Worm (Caenorhabditis elegans): ENCODE data around the gene Y46G5A.22.

Y46G5A.22 gene

ce11 chrII:12806602-12807182 lies 11.7 kb downstream of the Y46G5A.22 start, which contains the start of gene spds-1:
Gene spds-1 (plus strand): TSS chrII:12806899.
- TF ChIP-seq F23B12.7 (tag; optimal IDR thresholded peaks at IDR 0.05; ENCODE audit: insufficient read depth), result no peak
- no peak for TF ChIP-seq him-1 (tag; optimal IDR thresholded peaks at IDR 0.05)
- TF ChIP-seq ets-4 (GFP tag; optimal IDR thresholded peaks at IDR 0.05), result no peak
- TF ChIP-seq efl-1 (GFP tag; optimal IDR thresholded peaks at IDR 0.05), result no peak
- TF ChIP-seq ztf-3 (GFP tag; optimal IDR thresholded peaks at IDR 0.05), result no peak
- TF ChIP-seq F49E8.2 (tag; optimal IDR thresholded peaks at IDR 0.05; ENCODE audit: insufficient read depth), result no peak
- peak; percentile 68 for TF ChIP-seq zfh-2 (GFP tag; conservative IDR thresholded peaks at IDR 0.05)
- no peak for TF ChIP-seq F37B4.10 (GFP tag; IDR thresholded peaks at IDR 0.05)
- no peak for TF ChIP-seq aptf-2 (GFP tag; conservative IDR thresholded peaks at IDR 0.05)
- TF ChIP-seq gei-17 (GFP tag; optimal IDR thresholded peaks at IDR 0.05), result no peak
- peak; percentile 28 for TF ChIP-seq nhr-80 (tag; optimal IDR thresholded peaks at IDR 0.05)
- no peak for TF ChIP-seq ceh-79 (tag; optimal IDR thresholded peaks at IDR 0.05)

- TF ChIP-seq atf-7 (tag; optimal IDR thresholded peaks at IDR 0.05) (peak; percentile 17), zfh-2 (GFP tag; conservative IDR thresholded peaks at IDR 0.05) (peak; percentile 92), nfyb-1 (GFP tag; IDR thresholded peaks at IDR 0.05) (0 out of 2 replicates have a peak, but pooled peaks have one; percentile 28), madf-6 (GFP tag; IDR thresholded peaks at IDR 0.05) (no peak), nfya-1 (tag; optimal IDR thresholded peaks at IDR 0.05; ENCODE audit: borderline replicate concordance, insufficient read depth) (no peak), lin-26 (GFP tag; IDR thresholded peaks at IDR 0.05) (no peak), snpc-4 (GFP tag; optimal IDR thresholded peaks at IDR 0.05) (no peak), snpc-4 (tag; optimal IDR thresholded peaks at IDR 0.05) (peak in 1 of 4 experiments; percentile 40), lin-35 (GFP tag; optimal IDR thresholded peaks at IDR 0.05) (peak in 1 of 3 experiments; percentile 54), Y79H2A.3 (GFP tag; conservative IDR thresholded peaks at IDR 0.05) (no peak), tbp1 (GFP tag; optimal IDR thresholded peaks at IDR 0.05) (peak; percentile 3), lin-54 (GFP tag; optimal IDR thresholded peaks at IDR 0.05) (peak; percentile 14), lsl-1 (GFP tag; optimal IDR thresholded peaks at IDR 0.05) (peak; percentile 17), F10E7.11 (tag; optimal IDR thresholded peaks at IDR 0.05) (no peak), cebp-1 (GFP tag; IDR thresholded peaks at IDR 0.05) (no peak), cebp-1 (tag; optimal IDR thresholded peaks at IDR 0.05) (peak; percentile 55), dpff-1 (tag; optimal IDR thresholded peaks at IDR 0.05) (no peak), mcd-1 (GFP tag; IDR thresholded peaks at IDR 0.05) (peak; percentile 57), rcor-1 (GFP tag; IDR thresholded peaks at IDR 0.05) (peak; percentile 16; the same call in 1 of the 2 replicates), nhr-120 (GFP tag; IDR thresholded peaks at IDR 0.05) (no peak), attf-5 (GFP tag; optimal IDR thresholded peaks at IDR 0.05) (peak; percentile 40), K12H6.12 (tag; optimal IDR thresholded peaks at IDR 0.05) (peak; percentile 28), hmg-1.2 (GFP tag; IDR thresholded peaks at IDR 0.05) (peak; percentile 85)
Measured at ce11 chrII:12805765-12806384, 12.5 kb downstream of the Y46G5A.22 start.

ce11 chrII:12805161-12805560 lies 13.2 kb downstream of the Y46G5A.22 start, which contains the start of the genes Y46G5A.18 and Y46G5A.47:
Gene Y46G5A.18 (minus strand): TSS chrII:12805261.
Gene Y46G5A.47 (minus strand): TSS chrII:12805306.
- TF ChIP-seq lin-54 (GFP tag; optimal IDR thresholded peaks at IDR 0.05) (no peak), ceh-79 (tag; optimal IDR thresholded peaks at IDR 0.05) (no peak), hlh-26 (GFP tag; conservative IDR thresholded peaks at IDR 0.05) (no peak), ceh-27 (GFP tag; optimal IDR thresholded peaks at IDR 0.05) (no peak), B0336.3 (GFP tag; IDR thresholded peaks at IDR 0.05) (no peak), mel-28 (tag; optimal IDR thresholded peaks at IDR 0.05; ENCODE audit: borderline replicate concordance) (no peak), F37B4.10 (GFP tag; IDR thresholded peaks at IDR 0.05) (no peak), snpc-4 (GFP tag; optimal IDR thresholded peaks at IDR 0.05) (no peak), snpc-4 (tag; optimal IDR thresholded peaks at IDR 0.05) (no peak)
